Fruit fly (Drosophila melanogaster) S2 (cell line): ENCODE data around the gene Teh1.

Experiments
- CG8478 ChIP-seq: fragments of >200 bp; optimal IDR thresholded peaks from 2 replicates; lab custom pipeline; 2018
- CTCF ChIP-seq, 2 experiments: fragments of >200 bp; optimal IDR thresholded peaks; 2 replicates each; lab custom pipeline; 2018

- TF ChIP-seq CG8478 (lab: Kevin White, UChicago) (no peak), CTCF (optimal IDR thresholded peaks at IDR 0.05; lab: Kevin White, UChicago) (no peak)
These were observed 48.1 kb downstream of the Teh1 start, which contains the start of gene CG9458 for dm6 chr3R:9819777-9820176.
